Worm (Caenorhabditis elegans): ENCODE measurements around the gene golg-2.

golg-2 gene

DNA sequence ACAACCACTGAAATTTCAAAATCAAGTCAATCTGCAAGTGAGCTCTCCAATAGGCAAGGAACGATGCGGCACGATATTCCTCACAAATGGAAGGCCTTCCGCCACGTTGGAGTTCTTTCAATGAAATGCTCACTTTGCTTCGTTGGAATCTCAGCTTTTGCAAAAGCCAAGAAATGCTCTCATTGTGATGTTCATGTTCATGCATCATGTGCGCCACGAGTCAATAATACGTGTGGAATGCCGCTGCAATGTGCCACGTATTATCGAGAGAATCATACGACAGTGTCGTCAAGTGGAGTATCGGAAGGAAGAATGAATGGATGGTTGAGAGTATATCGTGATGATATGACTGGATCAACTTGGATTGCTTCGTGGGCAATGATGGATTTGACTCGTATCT is 38.0 kb downstream of the golg-2 start:
- TF ChIP-seq W03F9.2 (tag; optimal IDR thresholded peaks at IDR 0.05) (no peak), him-1 (tag; optimal IDR thresholded peaks at IDR 0.05) (no peak), dao-5 (tag; optimal IDR thresholded peaks at IDR 0.05) (no peak)

DNA sequence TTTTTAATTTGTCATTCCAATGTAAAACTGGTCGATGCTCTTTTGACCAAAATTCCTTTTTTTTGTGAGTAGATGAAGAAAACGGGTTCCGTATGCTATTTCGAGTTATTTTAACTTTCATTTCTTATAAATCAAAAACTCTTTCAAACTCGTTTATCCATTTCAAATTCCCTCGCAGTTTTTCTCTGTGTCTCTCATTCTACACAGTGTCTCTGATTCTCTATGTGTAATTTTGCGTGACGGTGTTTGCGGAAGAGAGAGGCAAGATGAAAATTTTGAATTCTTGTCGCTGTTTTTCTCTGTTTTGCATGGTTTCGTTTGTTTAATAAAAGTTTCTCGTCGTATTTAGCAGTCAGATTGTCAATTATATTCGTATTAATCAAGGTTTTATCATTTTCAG is 40.8 kb downstream of the golg-2 start, which contains the start of gene citk-2:
Gene citk-2 (plus strand): TSS at position 399 of the 400 bp plus-strand sequence.
- TF ChIP-seq him-1 (tag; optimal IDR thresholded peaks at IDR 0.05) (no peak), W03F9.2 (tag; optimal IDR thresholded peaks at IDR 0.05) (no peak), dao-5 (tag; optimal IDR thresholded peaks at IDR 0.05) (no peak)

DNA sequence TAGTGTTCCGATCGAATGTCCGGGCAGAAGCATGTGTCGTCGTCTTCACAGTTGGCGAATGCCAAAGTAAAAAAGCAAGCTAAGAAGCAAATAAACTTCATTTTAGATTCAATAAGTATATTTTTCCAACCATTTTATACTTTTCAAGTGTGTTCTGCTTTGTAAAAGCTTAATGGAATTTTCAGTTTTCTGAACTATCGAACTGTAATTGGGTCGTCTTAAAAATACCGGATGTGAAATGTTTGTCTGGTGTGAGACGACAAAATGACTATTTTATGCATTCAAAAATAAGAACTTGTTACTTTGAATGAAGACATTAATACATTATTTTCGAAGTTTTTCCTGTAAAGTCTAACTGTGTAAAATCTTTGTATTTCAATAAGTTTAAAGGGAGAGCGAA is 41.2 kb downstream of the golg-2 start, which contains the start of gene F59A6.11:
Gene F59A6.11 (minus strand): TSS at position 101 of the 400 bp plus-strand sequence.
- TF ChIP-seq dao-5 (tag; optimal IDR thresholded peaks at IDR 0.05) (no peak), W03F9.2 (tag; optimal IDR thresholded peaks at IDR 0.05) (no peak), him-1 (tag; optimal IDR thresholded peaks at IDR 0.05) (no peak)

DNA sequence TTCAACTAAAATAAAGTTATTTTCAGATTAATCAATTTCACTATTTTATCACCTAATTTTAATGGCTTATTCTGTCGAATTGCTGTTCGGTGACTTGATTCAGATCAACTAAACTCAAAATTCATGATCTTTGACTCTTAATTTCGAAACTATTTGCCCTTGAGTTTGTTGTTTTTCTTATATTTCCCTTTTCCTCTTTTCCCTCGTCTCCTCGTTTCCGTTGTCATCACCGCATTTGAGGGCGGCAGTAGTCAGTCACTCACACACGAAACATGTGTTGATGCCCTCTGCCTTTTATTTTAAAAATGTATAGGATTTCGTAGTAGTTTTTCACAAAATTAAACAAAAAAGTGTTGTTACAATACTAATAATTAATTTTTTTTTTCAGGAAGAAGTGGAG is 45.0 kb downstream of the golg-2 start, which contains the start of gene rnh-1.0:
Gene rnh-1.0 (plus strand): TSS at position 389 of the 400 bp plus-strand sequence.
- TF ChIP-seq dao-5 (tag; optimal IDR thresholded peaks at IDR 0.05) (no peak), him-1 (tag; optimal IDR thresholded peaks at IDR 0.05) (no peak), W03F9.2 (tag; optimal IDR thresholded peaks at IDR 0.05) (no peak)

DNA sequence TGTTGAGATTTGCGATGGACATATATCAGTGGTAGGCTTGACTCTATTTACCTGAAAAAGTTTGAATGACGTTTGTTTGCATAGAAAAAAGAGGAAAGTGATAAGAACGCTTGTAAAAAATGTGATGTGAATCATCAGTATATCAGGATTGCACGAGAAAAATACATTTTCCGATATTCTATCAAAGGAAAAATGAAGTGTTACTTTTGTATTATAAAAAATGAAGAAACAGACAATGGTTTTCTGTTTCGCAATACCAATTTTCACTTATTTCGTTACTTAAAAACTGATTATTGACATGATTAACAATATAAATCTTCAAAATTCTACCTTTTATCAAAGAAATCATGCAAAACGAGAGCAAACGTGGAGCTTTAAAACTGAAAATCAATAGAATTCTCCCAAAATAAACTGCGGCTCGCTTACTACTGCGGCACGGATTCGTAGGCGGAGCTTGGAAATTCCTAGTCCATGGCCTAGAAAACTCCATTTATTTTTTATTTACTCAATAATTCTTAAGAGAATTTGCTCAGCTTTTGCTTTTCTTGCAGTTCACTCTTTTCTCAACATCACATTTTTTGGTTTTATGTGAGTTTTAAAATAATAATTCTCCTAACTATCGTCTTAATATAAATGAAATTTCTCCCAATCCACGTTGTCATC is 46.2 kb downstream of the golg-2 start, which contains the start of the genes eif-1 and vps-24:
Gene eif-1 (minus strand): TSS at position 51 of the 663 bp plus-strand sequence.
Gene vps-24 (plus strand): TSS at position 469 of the 663 bp plus-strand sequence.
- TF ChIP-seq W03F9.2 (tag; optimal IDR thresholded peaks at IDR 0.05): peak; percentile 33
- TF ChIP-seq him-1 (tag; optimal IDR thresholded peaks at IDR 0.05): no peak

DNA sequence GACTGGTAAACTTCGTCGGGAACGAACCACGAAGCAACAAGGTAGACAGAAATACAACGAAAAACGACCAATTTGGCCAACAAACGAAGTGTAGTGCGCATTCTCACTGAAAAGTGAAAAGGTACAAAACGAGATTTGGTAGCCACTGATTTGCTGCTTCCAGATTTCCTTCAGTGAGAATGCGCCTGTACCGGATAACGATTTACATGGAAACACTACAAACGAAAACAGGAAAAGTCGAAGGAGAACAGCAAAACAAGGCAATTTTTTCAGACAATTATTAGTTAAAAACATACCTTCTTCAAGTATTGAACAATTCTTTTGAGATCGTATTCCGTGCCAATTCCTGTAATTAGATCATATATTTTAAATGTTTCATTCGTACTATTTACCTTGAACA is 46.9 kb downstream of the golg-2 start, which contains the start of gene pigb-1:
Gene pigb-1 (minus strand): TSS at position 101 of the 400 bp plus-strand sequence.
- TF ChIP-seq W03F9.2 (tag; optimal IDR thresholded peaks at IDR 0.05): no peak
- TF ChIP-seq him-1 (tag; optimal IDR thresholded peaks at IDR 0.05): no peak
- TF ChIP-seq dao-5 (tag; optimal IDR thresholded peaks at IDR 0.05): no peak

DNA sequence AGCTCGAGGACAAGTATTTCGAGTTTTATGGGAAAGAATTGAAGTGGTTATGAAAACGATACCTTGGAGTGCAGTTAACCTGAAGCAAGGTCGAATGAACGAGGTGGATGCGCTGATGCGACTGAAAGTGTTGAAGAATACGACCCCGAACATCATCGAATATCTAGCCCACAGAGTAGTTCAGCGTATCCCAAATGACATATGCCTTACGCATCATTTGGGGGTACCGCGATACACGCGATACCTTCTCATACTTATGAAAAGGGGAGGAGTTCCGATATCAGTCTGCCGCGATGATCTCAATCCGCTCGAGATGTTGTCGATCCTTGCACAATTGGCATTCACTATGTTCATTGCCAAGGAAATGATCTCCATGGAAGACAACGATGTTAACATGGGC is 50.1 kb downstream of the golg-2 start, which contains the start of gene T27F7.12:
Gene T27F7.12 (plus strand): TSS at position 301 of the 400 bp plus-strand sequence.
- TF ChIP-seq W03F9.2 (tag; optimal IDR thresholded peaks at IDR 0.05) (no peak), dao-5 (tag; optimal IDR thresholded peaks at IDR 0.05) (no peak), him-1 (tag; optimal IDR thresholded peaks at IDR 0.05) (no peak)

DNA sequence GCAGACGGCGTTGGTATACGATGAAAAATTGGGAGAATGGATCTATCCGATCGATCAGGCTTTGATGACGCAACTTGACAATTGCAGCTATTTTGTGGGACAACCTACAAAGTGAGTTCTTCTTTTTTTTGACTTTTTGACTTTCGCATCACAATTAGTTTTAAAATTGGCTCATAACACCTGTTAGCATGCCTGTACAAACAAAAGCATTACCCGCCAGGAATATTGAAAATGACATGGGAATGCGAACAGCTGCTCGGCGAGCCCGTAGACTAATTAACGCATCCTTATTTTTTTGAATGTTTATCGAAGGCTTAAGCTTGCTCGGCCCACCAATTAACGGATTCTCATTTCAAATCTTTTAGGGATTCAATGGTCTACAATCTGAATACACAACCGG is 52.6 kb downstream of the golg-2 start:
- TF ChIP-seq him-1 (tag; optimal IDR thresholded peaks at IDR 0.05) (no peak), dao-5 (tag; optimal IDR thresholded peaks at IDR 0.05) (no peak), W03F9.2 (tag; optimal IDR thresholded peaks at IDR 0.05) (no peak)

DNA sequence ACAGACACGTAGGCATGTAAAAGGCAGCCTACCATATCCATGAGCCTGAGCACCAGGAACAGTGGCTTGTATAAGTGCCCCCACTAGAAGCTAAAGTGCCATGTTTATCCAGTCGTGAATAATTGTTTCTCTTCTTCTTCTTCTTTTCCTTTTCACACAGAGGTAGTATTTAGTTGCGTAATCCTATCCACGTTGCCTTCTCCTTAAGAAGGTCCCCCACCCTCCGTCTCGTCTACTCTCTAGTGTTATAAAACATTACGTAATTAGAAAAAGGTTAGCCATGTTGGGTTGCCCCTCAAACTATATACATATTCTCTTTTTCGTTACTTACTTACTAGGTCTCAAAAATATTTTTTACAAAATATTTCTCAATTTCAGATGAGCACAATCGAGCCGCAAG is 53.2 kb downstream of the golg-2 start:
- TF ChIP-seq W03F9.2 (tag; optimal IDR thresholded peaks at IDR 0.05): no peak
- no peak for TF ChIP-seq him-1 (tag; optimal IDR thresholded peaks at IDR 0.05)
- TF ChIP-seq dao-5 (tag; optimal IDR thresholded peaks at IDR 0.05): no peak
